Fruit fly (Drosophila melanogaster): ENCODE results near the gene CG46468.

The CG46468 gene

DNA sequence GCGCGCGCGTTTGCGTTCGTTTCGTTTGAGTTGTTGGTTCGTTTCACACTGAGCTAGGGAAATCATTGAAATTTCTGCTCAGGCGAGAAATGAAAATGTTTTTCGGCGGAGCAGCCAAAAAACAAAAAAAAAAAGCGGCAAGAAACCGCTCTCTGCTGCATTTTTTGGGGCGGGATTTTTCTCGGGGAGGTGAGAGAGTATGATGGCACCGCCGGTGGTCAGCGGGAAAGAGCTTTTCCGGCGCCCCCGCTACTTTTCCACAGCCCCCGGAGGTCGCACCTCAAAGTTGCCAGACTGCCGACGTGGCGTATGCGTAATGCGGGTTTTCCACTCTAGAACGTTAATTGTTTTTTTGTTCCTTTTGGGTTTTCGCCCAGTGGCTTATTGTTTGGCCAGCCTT, at the start of gene CG46468:
Gene CG46468 (minus strand): TSS at position 52 of the 400 bp plus-strand sequence.
- no peak for TF ChIP-seq noc (tag; optimal IDR thresholded peaks at IDR 0.05)

DNA sequence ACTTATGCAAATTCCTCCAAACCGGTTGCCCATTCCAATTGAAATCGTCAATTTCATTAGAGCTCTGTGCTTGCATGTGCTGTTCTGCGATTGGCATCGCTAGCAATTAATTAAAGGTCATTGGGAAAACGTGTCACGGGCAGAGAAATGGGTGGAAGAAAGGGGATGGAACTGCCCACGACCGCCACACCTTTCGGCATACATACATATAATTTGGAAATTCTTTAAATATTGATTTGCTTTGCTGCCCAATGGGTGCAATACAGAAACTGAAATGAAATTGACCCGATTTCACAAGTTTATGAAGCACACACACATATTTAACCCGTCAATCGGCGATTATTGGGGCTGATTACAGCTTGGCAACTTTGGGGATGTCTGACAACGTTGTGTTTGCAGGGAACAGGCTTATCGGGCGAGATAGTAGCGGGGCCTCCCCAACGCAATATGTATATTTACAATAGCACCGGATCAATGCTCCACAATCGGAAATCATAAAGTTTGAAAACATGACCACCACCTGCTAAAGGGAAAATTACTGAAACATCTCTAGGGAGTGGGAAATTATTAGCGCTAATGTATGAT, 49.5 kb upstream of the CG46468 start:
- TF ChIP-seq noc (tag; optimal IDR thresholded peaks at IDR 0.05) = no peak

DNA sequence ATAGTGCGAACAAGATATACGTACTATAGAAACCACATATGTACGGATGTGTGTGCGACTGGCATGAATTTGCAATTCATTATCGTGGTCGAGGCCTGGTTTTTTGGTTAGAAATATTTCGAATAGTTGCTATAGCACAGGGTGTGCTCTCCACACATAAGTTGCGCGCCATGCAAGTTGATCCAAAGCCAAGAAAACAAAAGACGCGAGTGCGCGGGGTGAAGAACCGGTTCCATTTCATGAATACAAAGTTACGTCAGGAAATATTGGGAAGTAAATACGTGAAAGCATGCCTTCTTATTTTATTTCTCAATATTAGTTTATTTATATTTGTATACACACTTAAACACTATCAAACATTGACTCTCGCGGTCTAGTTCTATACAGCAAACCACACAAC, 48.7 kb upstream of the CG46468 start:
- TF ChIP-seq noc (tag; optimal IDR thresholded peaks at IDR 0.05) = no peak

DNA sequence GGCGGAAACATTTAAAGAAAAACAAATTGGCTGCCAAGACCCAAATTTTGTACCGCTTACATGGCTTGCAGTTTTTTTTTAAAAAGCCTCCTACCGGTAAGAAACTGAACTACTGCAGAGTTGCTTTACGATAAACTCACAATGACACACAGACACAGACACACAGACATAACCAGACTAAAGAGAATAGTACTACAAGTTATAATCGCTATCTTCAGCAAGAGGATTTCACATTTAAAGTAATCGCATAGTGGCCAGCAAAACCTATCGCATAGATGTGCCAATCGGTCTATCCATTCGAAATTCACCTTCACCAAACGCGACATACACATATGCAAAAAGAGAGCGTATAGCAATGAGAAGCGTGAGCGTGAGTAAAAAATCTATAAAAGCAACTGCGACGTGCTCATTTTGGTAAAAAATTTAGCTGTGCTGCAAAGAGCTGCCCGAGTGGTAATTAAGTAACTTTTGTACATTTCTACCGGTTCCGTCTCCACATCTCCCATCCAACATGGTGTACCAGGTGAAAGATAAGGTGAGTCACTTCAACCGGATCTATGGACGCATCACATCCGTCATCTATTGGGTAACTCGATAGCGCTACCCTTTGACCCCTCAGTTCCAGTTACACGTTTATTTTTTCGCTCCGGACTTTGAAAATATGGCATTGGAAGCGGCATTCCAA, 47.9 kb upstream of the CG46468 start, which contains the start of gene Trx2:
Gene Trx2 (plus strand): TSS at position 161 of the 685 bp plus-strand sequence.
- peak; percentile 33 for TF ChIP-seq noc (tag; optimal IDR thresholded peaks at IDR 0.05)

DNA sequence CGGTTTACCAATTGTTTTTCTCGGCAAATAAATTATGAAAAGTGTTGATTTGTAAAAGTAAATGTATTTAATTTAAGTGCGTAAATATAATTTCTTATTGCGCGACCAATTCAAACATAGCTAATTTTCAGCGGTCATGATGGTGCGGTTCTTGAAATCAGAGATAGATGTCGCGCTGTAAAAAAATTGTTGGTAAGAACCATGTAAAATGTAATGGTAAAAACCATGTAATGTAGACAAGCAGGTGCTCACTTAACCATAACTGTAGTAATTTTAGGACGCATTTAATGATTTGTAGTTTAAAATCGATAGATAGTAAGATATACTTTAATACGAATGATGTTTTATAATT, 47.4 kb upstream of the CG46468 start:
- no peak for TF ChIP-seq noc (tag; optimal IDR thresholded peaks at IDR 0.05)

- no peak for TF ChIP-seq noc (tag; optimal IDR thresholded peaks at IDR 0.05)
These were observed 44.2 kb upstream of the CG46468 start for dm6 chr2L:9609337-9609856.

DNA sequence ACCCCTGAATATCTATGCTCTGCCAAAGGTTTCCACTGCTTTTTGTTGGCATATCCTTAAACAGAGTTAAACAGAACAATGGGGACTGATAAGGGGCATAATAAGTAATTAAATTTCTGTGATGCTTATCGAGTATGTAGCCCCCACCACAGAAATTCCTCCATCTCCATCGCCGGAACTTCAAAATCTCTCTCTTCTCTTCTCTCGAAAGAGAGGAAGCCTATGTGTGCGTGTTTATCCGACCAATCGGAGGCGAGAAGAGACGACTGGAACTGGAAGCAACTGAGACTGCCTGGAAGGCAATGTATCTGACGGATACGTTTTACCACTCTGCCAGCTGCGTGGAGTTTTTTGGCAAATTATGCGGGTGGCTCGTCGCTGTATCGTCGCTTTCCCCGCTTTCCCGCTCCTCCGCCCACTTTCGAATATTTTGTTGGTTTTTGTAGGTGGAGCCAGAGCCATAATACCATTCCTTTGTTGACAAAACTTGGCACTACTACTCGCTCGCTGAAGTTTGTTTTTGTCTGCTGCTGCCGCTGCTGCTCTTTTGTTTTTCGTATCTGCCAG, 42.8 kb upstream of the CG46468 start, which contains the start of gene gcm2:
Gene gcm2 (plus strand): TSS at position 566 of the 567 bp plus-strand sequence.
- TF ChIP-seq noc (tag; optimal IDR thresholded peaks at IDR 0.05) = no peak

- no peak for TF ChIP-seq noc (tag; optimal IDR thresholded peaks at IDR 0.05)
These were observed 36.9 kb upstream of the CG46468 start for dm6 chr2L:9602103-9602502.

dm6 chr2L:9601220-9601619, 36.0 kb upstream of the CG46468 start:
- TF ChIP-seq noc (tag; optimal IDR thresholded peaks at IDR 0.05) = no peak

- TF ChIP-seq noc (tag; optimal IDR thresholded peaks at IDR 0.05) = no peak
These were observed 35.5 kb upstream of the CG46468 start, which contains the start of gene CG4382 for dm6 chr2L:9600772-9601171. CG4382 (minus strand) TSS chr2L:9600872.

- TF ChIP-seq noc (tag; optimal IDR thresholded peaks at IDR 0.05) = no peak
These were observed 33.2 kb upstream of the CG46468 start for dm6 chr2L:9598390-9598789.

dm6 chr2L:9594625-9595300, 29.5 kb upstream of the CG46468 start:
- TF ChIP-seq noc (tag; optimal IDR thresholded peaks at IDR 0.05) = no peak

- no peak for TF ChIP-seq noc (tag; optimal IDR thresholded peaks at IDR 0.05)
These were observed 25.9 kb upstream of the CG46468 start for dm6 chr2L:9591146-9591545.

DNA sequence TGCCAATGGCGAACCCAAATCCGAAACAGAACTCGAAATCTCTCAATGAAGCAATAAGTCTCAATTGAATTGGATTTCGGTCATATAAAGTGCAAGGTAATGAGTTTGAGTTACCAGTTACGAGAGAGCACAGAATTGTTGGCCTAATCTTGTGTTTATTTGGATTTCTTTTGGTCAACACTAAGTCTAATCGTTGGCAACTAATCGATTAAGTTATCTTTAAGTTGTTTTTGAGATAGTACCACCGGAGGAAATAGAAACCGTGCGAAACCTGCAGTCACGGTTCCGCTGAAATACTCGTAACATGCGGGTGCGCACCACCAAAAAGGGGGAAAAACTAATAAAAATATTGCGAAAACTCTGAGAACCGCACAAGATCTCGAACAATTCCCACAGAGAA, 23.9 kb upstream of the CG46468 start, which contains the start of gene CG3841:
Gene CG3841 (plus strand): TSS at position 301 of the 400 bp plus-strand sequence.
- no peak for TF ChIP-seq noc (tag; optimal IDR thresholded peaks at IDR 0.05)

DNA sequence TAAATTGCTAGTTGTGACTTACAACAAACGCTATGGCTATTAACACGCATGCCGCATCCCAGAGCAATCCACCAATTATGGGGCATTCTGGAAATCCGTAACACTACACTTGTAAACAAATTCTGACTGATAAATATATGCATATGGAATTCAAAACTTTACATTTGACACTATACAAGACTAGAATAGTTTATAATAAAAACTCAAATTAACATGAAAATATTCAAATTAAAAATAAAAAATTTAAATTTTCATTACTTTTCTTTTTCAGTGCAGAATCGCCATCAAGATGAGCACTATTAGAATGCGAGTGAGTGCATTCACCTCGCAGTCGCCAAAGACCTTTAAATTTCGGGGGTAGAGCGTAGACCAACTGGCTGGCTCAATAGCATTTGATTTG, 20.7 kb upstream of the CG46468 start:
- TF ChIP-seq noc (tag; optimal IDR thresholded peaks at IDR 0.05) = no peak

dm6 chr2L:9584098-9584703, 19.0 kb upstream of the CG46468 start:
- TF ChIP-seq noc (tag; optimal IDR thresholded peaks at IDR 0.05) = no peak

All from whole organism, larva.